Fruit fly (Drosophila melanogaster) whole organism, embryonic: Measurements from ENCODE around the gene mio.

Source experiments
- Adf1 ChIP-seq: fragments of 200-800 bp; sonication (Bioruptor generic); IDR thresholded peaks from 2 replicates; pipeline ENCODE4 v1.3.6; 2022; ENCODE audit warnings: missing biosample characterization, missing genetic modification characterization
- Atf6 ChIP-seq: fragments of 200-800 bp; sonication (Bioruptor generic); IDR thresholded peaks from 2 replicates; pipeline ENCODE4 v1.3.6; 2022; ENCODE audit warnings: missing biosample characterization, missing genetic modification characterization
- CG10147 ChIP-seq: fragments of 200-800 bp; sonication (Bioruptor generic); optimal IDR thresholded peaks from 2 replicates; lab custom pipeline; 2019; ENCODE audit warnings: missing biosample characterization, mild to moderate bottlenecking, missing genetic modification characterization, moderate library complexity
- CG10267 ChIP-seq: fragments of 200-800 bp; sonication (Bioruptor generic); optimal IDR thresholded peaks from 2 replicates; lab custom pipeline; 2018; ENCODE audit warnings: missing biosample characterization, mild to moderate bottlenecking, missing genetic modification characterization, moderate library complexity
- CG10979 ChIP-seq: fragments of 200-800 bp; sonication (Bioruptor generic); optimal IDR thresholded peaks from 2 replicates; lab custom pipeline; 2018; ENCODE audit warnings: missing biosample characterization, mild to moderate bottlenecking, missing genetic modification characterization, moderate library complexity
- CG11398 ChIP-seq: fragments of 200-800 bp; sonication (Bioruptor generic); optimal IDR thresholded peaks from 2 replicates; lab custom pipeline; 2016; ENCODE audit warnings: missing biosample characterization, missing genetic modification characterization
- CG12071 ChIP-seq: fragments of 200-800 bp; sonication (Bioruptor generic); optimal IDR thresholded peaks from 3 replicates; lab custom pipeline; 2018; ENCODE audit warnings: missing biosample characterization, mild to moderate bottlenecking, missing genetic modification characterization
- CG12769 ChIP-seq: fragments of 200-800 bp; sonication (Bioruptor generic); optimal IDR thresholded peaks from 2 replicates; lab custom pipeline; 2019; ENCODE audit warnings: missing biosample characterization, mild to moderate bottlenecking, missing genetic modification characterization, moderate library complexity
- CG13424 ChIP-seq: fragments of 200-800 bp; sonication (Bioruptor generic); optimal IDR thresholded peaks from 2 replicates; lab custom pipeline; 2019; ENCODE audit warnings: missing biosample characterization, mild to moderate bottlenecking, missing genetic modification characterization, moderate library complexity
- CG14050 ChIP-seq: fragments of 200-800 bp; sonication (Bioruptor generic); IDR thresholded peaks from 3 replicates; pipeline ENCODE4 v1.3.6; 2022; ENCODE audit warnings: missing biosample characterization, missing genetic modification characterization
- CG15479 ChIP-seq: fragments of 200-800 bp; sonication (Bioruptor generic); optimal IDR thresholded peaks from 3 replicates; lab custom pipeline; 2019; ENCODE audit warnings: missing biosample characterization, mild to moderate bottlenecking, missing genetic modification characterization, moderate library complexity
- CG17359 ChIP-seq: fragments of 200-800 bp; sonication (Bioruptor generic); optimal IDR thresholded peaks from 3 replicates; lab custom pipeline; 2018; ENCODE audit warnings: missing biosample characterization, mild to moderate bottlenecking, missing genetic modification characterization, moderate library complexity
- CG17912 ChIP-seq: fragments of 200-800 bp; sonication (Bioruptor generic); optimal IDR thresholded peaks from 2 replicates; lab custom pipeline; 2018; ENCODE audit warnings: missing biosample characterization, mild to moderate bottlenecking, missing genetic modification characterization
- CG2116 ChIP-seq: fragments of 200-800 bp; sonication (Bioruptor generic); optimal IDR thresholded peaks from 3 replicates; lab custom pipeline; 2018; ENCODE audit warnings: missing biosample characterization, mild to moderate bottlenecking, missing genetic modification characterization
- CG2129 ChIP-seq: fragments of 200-800 bp; sonication (Bioruptor generic); IDR thresholded peaks from 2 replicates; pipeline ENCODE4 v1.3.6; 2022; ENCODE audit warnings: missing biosample characterization, missing genetic modification characterization; ENCODE audit not compliant: partially characterized antibody
- CG2875 ChIP-seq: fragments of 200-800 bp; sonication (Bioruptor generic); optimal IDR thresholded peaks from 2 replicates; lab custom pipeline; 2017; ENCODE audit warnings: missing biosample characterization, mild to moderate bottlenecking, missing genetic modification characterization, missing genetic modification reagents
- CG33557 ChIP-seq: fragments of 200-800 bp; sonication (Bioruptor generic); optimal IDR thresholded peaks from 2 replicates; lab custom pipeline; 2019; ENCODE audit warnings: missing biosample characterization, mild to moderate bottlenecking, missing genetic modification characterization, moderate library complexity
- CG3726 ChIP-seq: fragments of 200-800 bp; sonication (Bioruptor generic); IDR thresholded peaks from 3 replicates; pipeline ENCODE4, ENCODE4 v1.3.6; 2022; ENCODE audit warnings: missing biosample characterization, missing genetic modification characterization
- CG4707 ChIP-seq: fragments of 200-800 bp; sonication (Bioruptor generic); optimal IDR thresholded peaks from 2 replicates; lab custom pipeline; 2018; ENCODE audit warnings: missing biosample characterization, mild to moderate bottlenecking, missing genetic modification characterization, moderate library complexity
- CG6683 ChIP-seq: fragments of 200-800 bp; sonication (Bioruptor generic); optimal IDR thresholded peaks from 2 replicates; lab custom pipeline; 2017; ENCODE audit warnings: missing biosample characterization, mild to moderate bottlenecking, missing genetic modification characterization, missing genetic modification reagents
- CG6765 ChIP-seq: fragments of 200-800 bp; sonication (Bioruptor generic); optimal IDR thresholded peaks from 3 replicates; lab custom pipeline; 2017; ENCODE audit warnings: missing biosample characterization, mild to moderate bottlenecking, missing genetic modification characterization
- CG7556 ChIP-seq: fragments of 200-800 bp; sonication (Bioruptor generic); optimal IDR thresholded peaks from 2 replicates; lab custom pipeline; 2017; ENCODE audit warnings: missing biosample characterization, mild to moderate bottlenecking, missing genetic modification characterization
- CG7987 ChIP-seq: fragments of 200-800 bp; sonication (Bioruptor generic); optimal IDR thresholded peaks from 2 replicates; lab custom pipeline; 2018; ENCODE audit warnings: missing biosample characterization, mild to moderate bottlenecking, missing genetic modification characterization, moderate library complexity
- CG8290 ChIP-seq, 3 experiments: fragments of 200-800 bp; sonication (Bioruptor generic); optimal IDR thresholded peaks; 2 replicates each; lab custom pipeline; 2016 to 2019; ENCODE audit warnings: missing biosample characterization in 3 of 3, missing genetic modification characterization in 3 of 3, mild to moderate bottlenecking in 2 of 3, moderate library complexity in 1 of 3
- CG8478 ChIP-seq: fragments of >200 bp; optimal IDR thresholded peaks from 2 replicates; lab custom pipeline; 2018
- CG8924 ChIP-seq: fragments of 200-800 bp; optimal IDR thresholded peaks from 3 replicates; lab custom pipeline; 2019; ENCODE audit warnings: missing biosample characterization, mild to moderate bottlenecking, missing genetic modification characterization, moderate library complexity
- CG9932 ChIP-seq: fragments of 200-800 bp; sonication (Bioruptor generic); IDR thresholded peaks from 2 replicates; pipeline ENCODE4 v1.3.6; 2022; ENCODE audit warnings: missing biosample characterization, missing genetic modification characterization
- CTCF ChIP-seq: fragments of 200-800 bp; sonication (Bioruptor generic); optimal IDR thresholded peaks from 2 replicates; lab custom pipeline; 2017; ENCODE audit warnings: missing biosample characterization, mild to moderate bottlenecking, missing genetic modification characterization, moderate library complexity
- Dll ChIP-seq: fragments of 200-800 bp; sonication (Bioruptor generic); IDR thresholded peaks from 4 replicates; pipeline ENCODE4 v1.3.6; 2022; ENCODE audit warnings: missing biosample characterization, missing genetic modification characterization; ENCODE audit not compliant: partially characterized antibody
- GATAe ChIP-seq: fragments of 200-800 bp; sonication (Bioruptor generic); conservative IDR thresholded peaks from 2 replicates; pipeline ENCODE4 v1.3.6; 2022; ENCODE audit warnings: missing biosample characterization, missing genetic modification characterization
- HHEX ChIP-seq: fragments of 200-800 bp; sonication (Bioruptor generic); optimal IDR thresholded peaks from 3 replicates; lab custom pipeline; 2017; ENCODE audit warnings: missing biosample characterization, mild to moderate bottlenecking, missing genetic modification characterization, missing genetic modification reagents
- HLH3B ChIP-seq: fragments of 200-800 bp; sonication (Bioruptor generic); IDR thresholded peaks from 2 replicates; pipeline ENCODE4 v1.3.6; 2022; ENCODE audit warnings: missing biosample characterization, missing genetic modification characterization
- Nf-YC ChIP-seq: fragments of 200-800 bp; optimal IDR thresholded peaks from 3 replicates; lab custom pipeline; 2019; ENCODE audit warnings: missing biosample characterization, mild to moderate bottlenecking, missing genetic modification characterization, moderate library complexity
- Optix ChIP-seq: fragments of 200-800 bp; sonication (Bioruptor generic); IDR thresholded peaks from 3 replicates; pipeline ENCODE4 v1.3.6; 2022; ENCODE audit warnings: missing biosample characterization, missing genetic modification characterization
- Taf1 ChIP-seq: fragments of 200-800 bp; sonication (Bioruptor generic); IDR thresholded peaks from 2 replicates; pipeline ENCODE4 v1.3.6; 2022; ENCODE audit warnings: missing biosample characterization, missing genetic modification characterization
- chn ChIP-seq: fragments of 200-800 bp; sonication (Bioruptor generic); optimal IDR thresholded peaks from 2 replicates; lab custom pipeline; 2016; ENCODE audit warnings: missing biosample characterization, missing genetic modification characterization
- crp ChIP-seq, 2 experiments: fragments of 200-800 bp; sonication (Bioruptor generic); optimal IDR thresholded peaks; 2 replicates in 1 of 2; 3 replicates in 1 of 2; lab custom pipeline; 2017; ENCODE audit warnings: missing biosample characterization in 2 of 2, missing genetic modification characterization in 2 of 2, mild to moderate bottlenecking in 1 of 2, moderate library complexity in 1 of 2
- ems ChIP-seq: fragments of 200-800 bp; sonication (Bioruptor generic); optimal IDR thresholded peaks from 3 replicates; lab custom pipeline; 2016; ENCODE audit warnings: missing biosample characterization, missing genetic modification characterization
- en ChIP-seq: fragments of 200-800 bp; sonication (Bioruptor generic); optimal IDR thresholded peaks from 2 replicates; lab custom pipeline; 2016; ENCODE audit warnings: missing biosample characterization, missing genetic modification characterization
- fru ChIP-seq: fragments of >200 bp; optimal IDR thresholded peaks from 2 replicates; lab custom pipeline; 2017
- gcm2 ChIP-seq: fragments of 200-800 bp; sonication (Bioruptor generic); optimal IDR thresholded peaks from 2 replicates; lab custom pipeline; 2016; ENCODE audit warnings: missing biosample characterization, missing genetic modification characterization
- klu ChIP-seq: fragments of 200-800 bp; sonication (Bioruptor generic); IDR thresholded peaks from 2 replicates; pipeline ENCODE4 v1.3.6; 2022; ENCODE audit warnings: missing biosample characterization, missing genetic modification characterization
- luna ChIP-seq: fragments of 200-800 bp; sonication (Bioruptor generic); optimal IDR thresholded peaks from 2 replicates; lab custom pipeline; 2016; ENCODE audit warnings: missing biosample characterization, missing genetic modification characterization
- odd ChIP-seq: fragments of 200-800 bp; sonication (Bioruptor generic); optimal IDR thresholded peaks from 2 replicates; lab custom pipeline; 2017; ENCODE audit warnings: missing biosample characterization, mild to moderate bottlenecking, missing genetic modification characterization
- p53 ChIP-seq: fragments of 200-800 bp; sonication (Bioruptor generic); optimal IDR thresholded peaks from 2 replicates; lab custom pipeline; 2016; ENCODE audit warnings: missing biosample characterization, missing genetic modification characterization
- sd ChIP-seq: fragments of 200-800 bp; sonication (Bioruptor generic); optimal IDR thresholded peaks from 3 replicates; lab custom pipeline; 2018; ENCODE audit warnings: missing biosample characterization, mild to moderate bottlenecking, missing genetic modification characterization, moderate library complexity
- sens ChIP-seq: fragments of 200-800 bp; sonication (Bioruptor generic); peaks from one replicate; lab custom pipeline; 2016; ENCODE audit warnings: missing biosample characterization, missing genetic modification characterization
- sim ChIP-seq: fragments of 200-800 bp; sonication (Bioruptor generic); IDR thresholded peaks from 2 replicates; pipeline ENCODE4 v1.3.6; 2022; ENCODE audit warnings: missing biosample characterization, missing genetic modification characterization
- tx ChIP-seq: fragments of 200-800 bp; sonication (Bioruptor generic); optimal IDR thresholded peaks from 2 replicates; lab custom pipeline; 2016; ENCODE audit warnings: missing biosample characterization, missing genetic modification characterization

The mio gene

DNA sequence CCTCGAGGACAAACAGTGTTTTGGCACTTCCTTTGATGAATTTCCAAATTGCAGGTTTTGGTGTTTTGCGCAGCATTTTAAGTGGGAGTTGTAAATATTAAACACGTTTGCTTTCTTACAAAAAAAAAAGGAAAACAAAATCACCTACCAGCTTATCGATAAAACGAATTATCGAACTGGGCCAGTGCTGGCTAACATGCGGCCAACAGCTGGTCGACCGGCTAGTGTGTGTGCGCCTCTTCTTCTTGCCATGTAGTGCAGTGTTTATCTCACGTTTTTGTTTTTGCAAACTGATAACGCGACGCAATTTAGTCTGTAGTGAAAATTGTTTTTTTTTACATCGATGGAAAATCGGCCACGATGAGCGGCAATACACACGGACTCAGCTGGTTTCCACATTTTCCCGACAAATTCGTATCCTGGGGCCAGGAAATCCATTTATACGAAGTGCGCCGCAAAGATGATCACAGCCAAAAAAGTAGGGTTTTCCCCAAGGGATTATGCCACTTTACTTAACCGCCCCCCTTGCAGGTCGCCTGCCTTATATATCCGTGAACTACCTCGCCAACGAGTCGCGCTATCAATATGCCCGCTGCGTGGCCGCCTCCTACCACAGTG is at the start of gene mio, which contains the start of the genes CG15386 and CG42371 (continued):
- TF ChIP-seq Dll (GFP tag; lab: Robert Waterston, UW) = peak; percentile 61; the same call in 2 of the 4 replicates
- no peak for TF ChIP-seq CG33557
- TF ChIP-seq CG8478 (lab: Kevin White, UChicago) = no peak
- TF ChIP-seq CG10147 (GFP tag; lab: Kevin White, UChicago) = no peak
- TF ChIP-seq Adf1 = no peak
- no peak for TF ChIP-seq en
- no peak for TF ChIP-seq CG11398 (GFP tag; lab: Kevin White, UChicago)
- peak; percentile 47 for TF ChIP-seq CG2116 (GFP tag; lab: Kevin White, UChicago)
- TF ChIP-seq klu (GFP tag; lab: Robert Waterston, UW) = no peak
- TF ChIP-seq p53 (GFP tag; lab: Kevin White, UChicago) = no peak
- no peak for TF ChIP-seq CG6683 (GFP tag; lab: Kevin White, UChicago)
- TF ChIP-seq CG17359 (tag; lab: Kevin White, UChicago) = no peak
- no peak for TF ChIP-seq sim (GFP tag; lab: Robert Waterston, UW)
- TF ChIP-seq CG10267 (tag; lab: Kevin White, UChicago) = peak; percentile 93
- no peak for TF ChIP-seq fru
- no peak for TF ChIP-seq CG7556
- no peak for TF ChIP-seq CG13424 (tag; lab: Kevin White, UChicago)
- TF ChIP-seq Taf1 (GFP tag; lab: Robert Waterston, UW) = no peak
- TF ChIP-seq luna = no peak
- no peak for TF ChIP-seq sd (tag; lab: Kevin White, UChicago)
- TF ChIP-seq CG17912 (GFP tag; lab: Kevin White, UChicago) = no peak
- TF ChIP-seq CG4707 (GFP tag; lab: Kevin White, UChicago) = no peak
- peak; percentile 20 for TF ChIP-seq CG15479 (GFP tag; lab: Kevin White, UChicago)
- no peak for TF ChIP-seq CG10979 (tag; lab: Kevin White, UChicago)
- 0 out of 2 replicates have a peak, but pooled peaks have one; percentile 19 for TF ChIP-seq Atf6 (GFP tag; lab: Robert Waterston, UW)
- TF ChIP-seq chn (GFP tag; lab: Kevin White, UChicago) = no peak
- peak; percentile 71 to 96 for TF ChIP-seq crp (GFP tag; optimal IDR thresholded peaks at IDR 0.05; lab: Kevin White, UChicago)
- TF ChIP-seq CTCF (GFP tag; lab: Kevin White, UChicago) = no peak

DNA sequence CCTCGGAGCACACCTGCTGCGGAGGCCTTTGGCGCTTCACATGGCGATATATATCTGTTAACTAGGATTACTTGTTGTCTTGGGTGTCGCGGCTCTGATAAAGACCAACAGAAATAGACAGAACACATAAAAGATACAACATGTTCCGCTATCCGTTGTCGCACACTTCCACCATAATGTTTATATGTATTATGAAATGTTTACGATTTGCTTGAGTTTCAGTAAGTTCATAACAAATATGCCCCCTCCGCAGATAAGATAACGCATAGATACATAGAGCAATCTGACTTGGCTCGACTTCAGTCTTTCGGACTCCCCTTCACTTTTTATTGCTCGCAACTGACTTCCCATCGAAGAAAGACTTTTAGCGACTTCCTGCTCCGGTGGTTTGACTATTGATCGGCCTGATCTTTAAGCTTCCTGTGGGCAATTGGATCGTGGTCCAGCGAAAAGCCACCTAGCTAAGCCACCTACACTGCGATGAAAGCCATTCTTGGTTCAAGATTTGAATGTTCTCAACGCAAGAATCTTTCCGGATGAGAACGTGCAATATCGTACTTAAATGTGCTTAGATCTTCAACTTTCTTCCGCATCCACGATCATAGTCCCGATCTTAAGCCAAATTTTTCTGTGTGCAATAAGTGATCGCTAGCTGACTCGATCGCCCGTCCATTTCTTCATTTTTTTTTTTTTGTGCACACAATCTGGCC is 48.8 kb upstream of the mio start:
- TF ChIP-seq Nf-YC (tag; lab: Kevin White, UChicago) = no peak
- peak; percentile 17 for TF ChIP-seq CG7987 (GFP tag; lab: Kevin White, UChicago)
- peak; percentile 74 for TF ChIP-seq CG12071 (GFP tag; lab: Kevin White, UChicago)
- TF ChIP-seq CG8290 (GFP tag; optimal IDR thresholded peaks at IDR 0.05; lab: Kevin White, UChicago) = no peak
- TF ChIP-seq CG8290 (tag; optimal IDR thresholded peaks at IDR 0.05; lab: Kevin White, UChicago) = peak in 1 of 2 experiments; percentile 57
- peak; percentile 18; the same call in 1 of the 2 replicates for TF ChIP-seq HLH3B
- TF ChIP-seq Adf1 = no peak
- peak; percentile 52 for TF ChIP-seq CG12769 (tag; lab: Kevin White, UChicago)
- TF ChIP-seq tx = no peak
- no peak for TF ChIP-seq CG3726 (GFP tag; lab: Robert Waterston, UW)
- TF ChIP-seq ems (GFP tag; lab: Kevin White, UChicago) = no peak
- no peak for TF ChIP-seq CG2129
- TF ChIP-seq gcm2 (GFP tag; lab: Kevin White, UChicago) = no peak
- TF ChIP-seq CG6765 (GFP tag; lab: Kevin White, UChicago) = peak; percentile 29
- no peak for TF ChIP-seq CG7556
- TF ChIP-seq CG8924 (tag; lab: Kevin White, UChicago) = peak; percentile 34
- no peak for TF ChIP-seq CG14050 (GFP tag; lab: Robert Waterston, UW)
- TF ChIP-seq Optix = no peak
- peak; percentile 56 for TF ChIP-seq HHEX (GFP tag; lab: Kevin White, UChicago)
- no peak for TF ChIP-seq CG2875 (GFP tag; lab: Kevin White, UChicago)
- peak; percentile 82 for TF ChIP-seq GATAe (GFP tag; lab: Robert Waterston, UW)
- TF ChIP-seq odd (GFP tag; lab: Kevin White, UChicago) = peak; percentile 67
- peak; percentile 75 for TF ChIP-seq sens (GFP tag; lab: Kevin White, UChicago)
- TF ChIP-seq CG9932 = no peak
